Worm (Caenorhabditis elegans): ENCODE measurements around the gene R01E6.5.

Gene R01E6.5

DNA sequence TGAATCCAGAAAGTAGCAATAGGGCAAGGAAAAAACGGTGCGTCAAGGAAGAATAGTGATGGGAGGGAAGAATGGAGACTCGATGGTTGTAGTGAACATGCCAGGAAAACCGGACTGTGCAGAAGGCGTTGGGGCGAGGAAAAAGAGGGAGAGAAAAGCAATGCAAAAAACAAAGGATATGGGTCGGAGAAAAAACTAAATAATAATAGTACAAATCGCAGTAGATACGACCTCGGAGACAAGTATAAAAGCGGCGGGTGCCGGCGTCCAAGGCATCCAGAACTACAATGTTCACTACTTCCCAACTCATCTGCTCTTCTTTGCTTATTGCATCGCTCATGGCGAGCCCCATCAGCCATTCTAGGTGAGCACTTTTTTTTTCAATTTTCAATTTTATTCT, at the start of gene R01E6.5:
Gene R01E6.5 (plus strand): TSS at position 301 of the 400 bp plus-strand sequence.
- TF ChIP-seq him-1 (tag; optimal IDR thresholded peaks at IDR 0.05) (no peak), dao-5 (tag; optimal IDR thresholded peaks at IDR 0.05) (no peak), W03F9.2 (tag; optimal IDR thresholded peaks at IDR 0.05) (no peak)

- TF ChIP-seq dao-5 (tag; optimal IDR thresholded peaks at IDR 0.05) (no peak), W03F9.2 (tag; optimal IDR thresholded peaks at IDR 0.05) (no peak), him-1 (tag; optimal IDR thresholded peaks at IDR 0.05) (peak; percentile 17)
Measured at ce11 chrX:13493762-13494161, 43.1 kb upstream of the R01E6.5 start.

ce11 chrX:13499098-13499497, 37.8 kb upstream of the R01E6.5 start:
- TF ChIP-seq W03F9.2 (tag; optimal IDR thresholded peaks at IDR 0.05) (no peak), dao-5 (tag; optimal IDR thresholded peaks at IDR 0.05) (no peak)

ce11 chrX:13499923-13500322, 36.9 kb upstream of the R01E6.5 start:
- TF ChIP-seq W03F9.2 (tag; optimal IDR thresholded peaks at IDR 0.05) (no peak), dao-5 (tag; optimal IDR thresholded peaks at IDR 0.05) (no peak), him-1 (tag; optimal IDR thresholded peaks at IDR 0.05) (no peak)

- TF ChIP-seq him-1 (tag; optimal IDR thresholded peaks at IDR 0.05) (no peak), W03F9.2 (tag; optimal IDR thresholded peaks at IDR 0.05) (no peak), dao-5 (tag; optimal IDR thresholded peaks at IDR 0.05) (no peak)
Measured at ce11 chrX:13500568-13500967, 36.3 kb upstream of the R01E6.5 start, which contains the start of gene sad-1. Gene sad-1 (minus strand): TSS chrX:13500668.

- TF ChIP-seq W03F9.2 (tag; optimal IDR thresholded peaks at IDR 0.05) (no peak), him-1 (tag; optimal IDR thresholded peaks at IDR 0.05) (peak; percentile 85)
Measured at ce11 chrX:13502282-13502681, 34.6 kb upstream of the R01E6.5 start.

- TF ChIP-seq dao-5 (tag; optimal IDR thresholded peaks at IDR 0.05) (no peak), W03F9.2 (tag; optimal IDR thresholded peaks at IDR 0.05) (no peak), him-1 (tag; optimal IDR thresholded peaks at IDR 0.05) (no peak)
Measured at ce11 chrX:13503839-13504238, 33.0 kb upstream of the R01E6.5 start.

ce11 chrX:13505201-13505600, 31.7 kb upstream of the R01E6.5 start:
- no peak for TF ChIP-seq dao-5 (tag; optimal IDR thresholded peaks at IDR 0.05)
- no peak for TF ChIP-seq W03F9.2 (tag; optimal IDR thresholded peaks at IDR 0.05)
- TF ChIP-seq him-1 (tag; optimal IDR thresholded peaks at IDR 0.05), result no peak

DNA sequence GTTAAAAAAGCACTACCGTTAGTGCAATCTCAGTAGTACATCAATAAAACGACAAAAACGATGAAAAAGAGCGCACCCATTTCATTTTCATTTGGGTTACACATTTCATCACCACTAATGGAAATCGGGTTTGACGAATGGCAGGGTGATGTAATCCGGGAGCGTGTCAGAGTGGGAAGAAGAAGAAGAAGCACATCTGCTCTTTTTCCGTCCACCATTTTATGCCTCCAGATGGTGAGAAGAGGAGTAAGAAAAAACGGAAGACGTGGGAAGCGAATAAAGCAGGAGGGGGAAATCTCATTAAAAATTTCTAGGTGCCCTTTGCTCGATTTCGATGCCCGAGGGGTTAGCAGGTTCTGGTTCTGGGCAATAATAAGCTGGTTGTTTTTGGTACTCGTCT, 30.8 kb upstream of the R01E6.5 start:
- no peak for TF ChIP-seq him-1 (tag; optimal IDR thresholded peaks at IDR 0.05)
- no peak for TF ChIP-seq W03F9.2 (tag; optimal IDR thresholded peaks at IDR 0.05)
- no peak for TF ChIP-seq dao-5 (tag; optimal IDR thresholded peaks at IDR 0.05)

DNA sequence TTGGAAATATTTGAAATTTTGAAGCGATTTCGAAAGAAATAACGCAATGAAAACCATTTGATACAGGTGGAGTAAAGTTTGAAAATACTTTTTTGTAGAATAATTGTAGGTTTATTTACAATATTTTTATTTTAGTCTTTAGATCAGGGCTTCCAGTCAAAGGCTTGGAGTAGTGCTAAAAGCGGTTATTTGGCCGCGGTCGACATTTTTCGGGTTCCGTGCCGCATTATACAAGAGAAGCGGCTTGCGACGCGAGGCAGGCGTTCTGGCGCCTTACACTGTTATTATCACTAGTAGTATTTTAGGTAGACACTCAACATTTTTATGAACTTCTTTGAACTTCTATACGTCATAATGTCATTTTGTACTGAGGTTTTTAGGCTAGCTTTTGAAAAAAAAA, 30.4 kb upstream of the R01E6.5 start:
- no peak for TF ChIP-seq him-1 (tag; optimal IDR thresholded peaks at IDR 0.05)
- no peak for TF ChIP-seq dao-5 (tag; optimal IDR thresholded peaks at IDR 0.05)
- no peak for TF ChIP-seq W03F9.2 (tag; optimal IDR thresholded peaks at IDR 0.05)

DNA sequence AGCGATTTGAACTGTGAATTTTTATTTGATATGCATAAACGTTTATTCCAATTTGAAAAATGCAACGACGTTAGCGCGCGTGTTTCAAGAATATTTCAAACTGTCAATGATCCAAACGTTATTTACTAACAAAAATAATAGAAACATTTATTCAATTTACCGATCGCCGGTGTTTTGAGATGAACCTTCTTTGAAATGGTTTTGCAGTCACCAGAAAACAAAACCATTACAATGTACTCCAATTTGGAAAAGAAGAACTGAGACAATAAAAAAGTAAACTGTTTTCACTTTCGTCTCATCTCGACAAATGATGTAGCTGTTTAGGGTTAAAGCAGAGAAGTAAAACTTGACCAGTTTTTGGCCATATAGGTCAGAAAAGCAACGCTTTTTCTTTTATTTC, 29.6 kb upstream of the R01E6.5 start, which contains the start of gene H06A10.1:
Gene H06A10.1 (plus strand): TSS at position 301 of the 400 bp plus-strand sequence.
- no peak for TF ChIP-seq him-1 (tag; optimal IDR thresholded peaks at IDR 0.05)
- no peak for TF ChIP-seq dao-5 (tag; optimal IDR thresholded peaks at IDR 0.05)
- TF ChIP-seq W03F9.2 (tag; optimal IDR thresholded peaks at IDR 0.05), result no peak

ce11 chrX:13510234-13510837, 26.5 kb upstream of the R01E6.5 start:
- TF ChIP-seq W03F9.2 (tag; optimal IDR thresholded peaks at IDR 0.05), result no peak
- TF ChIP-seq dao-5 (tag; optimal IDR thresholded peaks at IDR 0.05), result no peak

DNA sequence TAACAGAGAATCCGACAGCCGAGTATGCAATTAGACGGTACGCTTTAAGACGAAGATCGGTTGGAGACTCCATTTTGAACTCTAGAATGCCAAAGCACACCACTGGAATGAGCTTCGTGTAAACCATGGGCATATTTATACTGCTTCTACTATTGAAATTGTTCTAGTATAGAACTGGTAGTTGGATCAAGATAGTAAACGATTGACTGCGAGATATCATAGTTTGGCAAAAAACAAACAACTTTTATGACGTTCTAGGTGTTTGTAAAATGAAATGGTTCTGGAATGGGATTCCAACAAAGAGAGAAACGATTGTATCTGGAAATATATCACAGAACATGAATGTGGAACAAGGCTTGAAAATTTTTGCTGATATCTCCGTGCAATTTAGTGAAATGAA, 25.9 kb upstream of the R01E6.5 start, which contains the start of gene col-185:
Gene col-185 (minus strand): TSS at position 101 of the 400 bp plus-strand sequence.
- TF ChIP-seq him-1 (tag; optimal IDR thresholded peaks at IDR 0.05) (no peak), dao-5 (tag; optimal IDR thresholded peaks at IDR 0.05) (no peak), W03F9.2 (tag; optimal IDR thresholded peaks at IDR 0.05) (no peak)

ce11 chrX:13511796-13512195, 25.1 kb upstream of the R01E6.5 start:
- TF ChIP-seq dao-5 (tag; optimal IDR thresholded peaks at IDR 0.05) (peak; percentile 78), W03F9.2 (tag; optimal IDR thresholded peaks at IDR 0.05) (peak; percentile 49), him-1 (tag; optimal IDR thresholded peaks at IDR 0.05) (peak; percentile 61)

DNA sequence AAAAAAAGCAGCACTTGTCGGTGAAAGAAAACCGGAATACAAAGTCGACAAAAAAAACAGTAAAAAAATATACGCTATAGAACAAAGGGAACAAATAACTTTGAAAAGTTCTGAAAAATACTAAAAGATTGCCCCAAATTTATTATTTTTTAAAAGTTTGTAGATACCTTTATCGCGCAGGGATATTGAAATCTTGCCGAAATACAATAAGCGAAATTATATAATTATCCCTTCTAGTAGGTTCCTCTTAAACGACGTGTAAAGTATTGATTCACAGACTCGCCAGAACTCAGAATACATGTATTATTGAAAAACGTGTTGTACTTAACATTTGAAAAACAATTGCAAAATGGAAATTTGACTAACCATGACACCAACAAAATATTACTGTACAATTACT, 22.5 kb upstream of the R01E6.5 start:
- TF ChIP-seq dao-5 (tag; optimal IDR thresholded peaks at IDR 0.05), result no peak
- TF ChIP-seq W03F9.2 (tag; optimal IDR thresholded peaks at IDR 0.05), result peak; percentile 92
- peak; percentile 94 for TF ChIP-seq him-1 (tag; optimal IDR thresholded peaks at IDR 0.05)

All from whole organism, L4/young adult.